Fruit fly (Drosophila melanogaster) whole organism, embryonic: ENCODE measurements around the gene CG44362.
A peak's percentile ranks its signal among the peaks of the same experiment; 100 is the strongest.

Experiments
- Aef1 ChIP-seq: fragments of 200-800 bp; sonication (Bioruptor generic); IDR thresholded peaks from 3 replicates; pipeline ENCODE4 v1.3.6; 2022; ENCODE audit warnings: missing biosample characterization, missing genetic modification characterization
- CG10147 ChIP-seq: fragments of 200-800 bp; sonication (Bioruptor generic); optimal IDR thresholded peaks from 2 replicates; lab custom pipeline; 2019; ENCODE audit warnings: missing biosample characterization, mild to moderate bottlenecking, missing genetic modification characterization, moderate library complexity
- CG10979 ChIP-seq: fragments of 200-800 bp; sonication (Bioruptor generic); optimal IDR thresholded peaks from 2 replicates; lab custom pipeline; 2018; ENCODE audit warnings: missing biosample characterization, mild to moderate bottlenecking, missing genetic modification characterization, moderate library complexity
- CG11696 ChIP-seq: fragments of 200-800 bp; sonication (Bioruptor generic); IDR thresholded peaks from 2 replicates; pipeline ENCODE4 v1.3.6; 2022; ENCODE audit warnings: missing biosample characterization, missing genetic modification characterization
- CG12155 ChIP-seq: fragments of 200-800 bp; sonication (Bioruptor generic); optimal IDR thresholded peaks from 3 replicates; lab custom pipeline; 2016; ENCODE audit warnings: missing biosample characterization, missing genetic modification characterization
- CG1233 ChIP-seq: fragments of 200-800 bp; sonication (Bioruptor generic); optimal IDR thresholded peaks from 4 replicates; lab custom pipeline; 2018; ENCODE audit warnings: missing biosample characterization, mild to moderate bottlenecking, missing genetic modification characterization
- CG13296 ChIP-seq: fragments of 200-800 bp; sonication (Bioruptor generic); optimal IDR thresholded peaks from 3 replicates; lab custom pipeline; 2018; ENCODE audit warnings: missing biosample characterization, mild to moderate bottlenecking, missing genetic modification characterization
- CG14860 ChIP-seq: fragments of 200-800 bp; sonication (Bioruptor generic); IDR thresholded peaks from 3 replicates; pipeline ENCODE4 v1.3.6; 2022; ENCODE audit warnings: missing biosample characterization, missing genetic modification characterization; ENCODE audit not compliant: partially characterized antibody
- CG1603 ChIP-seq: fragments of 200-800 bp; sonication (Bioruptor generic); optimal IDR thresholded peaks from 2 replicates; lab custom pipeline; 2019; ENCODE audit warnings: missing biosample characterization, mild to moderate bottlenecking, missing genetic modification characterization, moderate library complexity
- CG1647 ChIP-seq: fragments of 200-800 bp; sonication (Bioruptor generic); optimal IDR thresholded peaks from 3 replicates; lab custom pipeline; 2016; ENCODE audit warnings: missing biosample characterization, missing genetic modification characterization
- CG17568 ChIP-seq: fragments of 200-800 bp; sonication (Bioruptor generic); optimal IDR thresholded peaks from 2 replicates; lab custom pipeline; 2018; ENCODE audit warnings: missing biosample characterization, mild to moderate bottlenecking, missing genetic modification characterization, moderate library complexity
- CG18262 ChIP-seq: fragments of 200-800 bp; optimal IDR thresholded peaks from 3 replicates; lab custom pipeline; 2019; ENCODE audit warnings: missing biosample characterization, mild to moderate bottlenecking, missing genetic modification characterization, moderate library complexity
- CG18599 ChIP-seq: fragments of 200-800 bp; sonication (Bioruptor generic); optimal IDR thresholded peaks from 3 replicates; lab custom pipeline; 2017; ENCODE audit warnings: missing biosample characterization, missing genetic modification characterization, mild to moderate bottlenecking, moderate library complexity, missing genetic modification reagents
- CG18619 ChIP-seq: fragments of 200-800 bp; sonication (Bioruptor generic); optimal IDR thresholded peaks from 3 replicates; lab custom pipeline; 2017; ENCODE audit warnings: missing biosample characterization, mild to moderate bottlenecking, missing genetic modification characterization
- CG18764 ChIP-seq: fragments of 200-800 bp; sonication (Bioruptor generic); optimal IDR thresholded peaks from 3 replicates; lab custom pipeline; 2016; ENCODE audit warnings: missing biosample characterization, missing genetic modification characterization
- CG34376 ChIP-seq: fragments of 200-800 bp; sonication (Bioruptor generic); optimal IDR thresholded peaks from 2 replicates; lab custom pipeline; 2018; ENCODE audit warnings: missing biosample characterization, mild to moderate bottlenecking, missing genetic modification characterization
- CG43689 ChIP-seq: fragments of 200-800 bp; sonication (Bioruptor generic); IDR thresholded peaks from 2 replicates; pipeline ENCODE4 v1.3.6; 2022; ENCODE audit warnings: missing biosample characterization, missing genetic modification characterization
- CG6254 ChIP-seq: fragments of 200-800 bp; sonication (Bioruptor generic); optimal IDR thresholded peaks from 3 replicates; lab custom pipeline; 2017; ENCODE audit warnings: mild to moderate bottlenecking, missing biosample characterization, missing genetic modification reagents, missing genetic modification characterization
- CG8290 ChIP-seq, 3 experiments: fragments of 200-800 bp; sonication (Bioruptor generic); optimal IDR thresholded peaks; 2 replicates each; lab custom pipeline; 2016 to 2019; ENCODE audit warnings: missing biosample characterization in 3 of 3, missing genetic modification characterization in 3 of 3, mild to moderate bottlenecking in 2 of 3, moderate library complexity in 1 of 3
- Camta ChIP-seq: fragments of 200-800 bp; sonication (Bioruptor generic); optimal IDR thresholded peaks from 2 replicates; lab custom pipeline; 2016; ENCODE audit warnings: missing biosample characterization, missing genetic modification characterization
- Dip2 ChIP-seq: fragments of 200-800 bp; sonication (Bioruptor generic); IDR thresholded peaks from 2 replicates; pipeline ENCODE4 v1.3.6; 2022; ENCODE audit warnings: missing biosample characterization, missing genetic modification characterization
- E2f1 ChIP-seq: fragments of 200-800 bp; sonication (Bioruptor generic); IDR thresholded peaks from 2 replicates; pipeline ENCODE4 v1.3.6; 2022; ENCODE audit warnings: missing biosample characterization, missing genetic modification characterization
- E2f2 ChIP-seq: fragments of 200-800 bp; sonication (Bioruptor generic); IDR thresholded peaks from 2 replicates; pipeline ENCODE4 v1.3.6; 2022; ENCODE audit warnings: missing biosample characterization, missing genetic modification characterization
- ERR ChIP-seq: fragments of 200-800 bp; sonication (Bioruptor generic); optimal IDR thresholded peaks from 2 replicates; lab custom pipeline; 2016; ENCODE audit warnings: missing biosample characterization, missing genetic modification characterization
- Ets65A ChIP-seq: fragments of 200-800 bp; sonication (Bioruptor generic); peaks from one replicate; lab custom pipeline; 2016; ENCODE audit warnings: missing biosample characterization, missing genetic modification characterization
- Lhr ChIP-seq: fragments of 200-800 bp; sonication (Bioruptor generic); optimal IDR thresholded peaks from 3 replicates; lab custom pipeline; 2017; ENCODE audit warnings: mild to moderate bottlenecking, missing biosample characterization, missing genetic modification reagents, missing genetic modification characterization
- Lim3 ChIP-seq: fragments of 200-800 bp; sonication (Bioruptor generic); IDR thresholded peaks from 2 replicates; pipeline ENCODE4 v1.3.6; 2022; ENCODE audit warnings: missing biosample characterization, missing genetic modification characterization
- Nf-YA ChIP-seq: fragments of 200-800 bp; sonication (Bioruptor generic); IDR thresholded peaks from 2 replicates; pipeline ENCODE4 v1.3.6; 2022; ENCODE audit warnings: missing biosample characterization, missing genetic modification characterization
- Rx ChIP-seq: fragments of 200-800 bp; sonication (Bioruptor generic); IDR thresholded peaks from 2 replicates; pipeline ENCODE4 v1.3.6; 2022; ENCODE audit warnings: missing biosample characterization, missing genetic modification characterization
- Scr ChIP-seq: fragments of 200-800 bp; sonication (Bioruptor generic); IDR thresholded peaks from 2 replicates; pipeline ENCODE4 v1.3.6; 2022; ENCODE audit warnings: missing biosample characterization, missing genetic modification characterization; ENCODE audit not compliant: partially characterized antibody
- ara ChIP-seq: fragments of 200-800 bp; sonication (Bioruptor generic); IDR thresholded peaks from 2 replicates; pipeline ENCODE4 v1.3.6; 2022; ENCODE audit warnings: missing biosample characterization, missing genetic modification characterization
- cato ChIP-seq: fragments of 200-800 bp; sonication (Bioruptor generic); optimal IDR thresholded peaks from 2 replicates; lab custom pipeline; 2016; ENCODE audit warnings: missing biosample characterization, missing genetic modification characterization, borderline replicate concordance
- cg ChIP-seq: fragments of 200-800 bp; sonication (Bioruptor generic); optimal IDR thresholded peaks from 3 replicates; lab custom pipeline; 2019; ENCODE audit warnings: missing biosample characterization, mild to moderate bottlenecking, missing genetic modification characterization, moderate library complexity
- crc ChIP-seq: fragments of 200-800 bp; sonication (Bioruptor generic); optimal IDR thresholded peaks from 2 replicates; lab custom pipeline; 2016; ENCODE audit warnings: missing biosample characterization, missing genetic modification characterization
- crol ChIP-seq: fragments of 200-800 bp; sonication (Bioruptor generic); IDR thresholded peaks from 2 replicates; pipeline ENCODE4 v1.3.6; 2022; ENCODE audit warnings: missing biosample characterization, missing genetic modification characterization
- eve ChIP-seq, 2 experiments: fragments of >200 bp; optimal IDR thresholded peaks; 2 replicates each; lab custom pipeline; 2017; ENCODE audit warnings: missing biosample characterization in 2 of 2, missing genetic modification characterization in 2 of 2
- fu2 ChIP-seq: fragments of 200-800 bp; sonication (Bioruptor generic); optimal IDR thresholded peaks from 2 replicates; lab custom pipeline; 2016; ENCODE audit warnings: missing biosample characterization, missing genetic modification characterization
- gem ChIP-seq: fragments of 200-800 bp; sonication (Bioruptor generic); optimal IDR thresholded peaks from 2 replicates; lab custom pipeline; 2019; ENCODE audit warnings: missing biosample characterization, mild to moderate bottlenecking, missing genetic modification characterization, moderate library complexity
- h ChIP-seq: fragments of >200 bp; optimal IDR thresholded peaks from 2 replicates; lab custom pipeline; 2017
- ham ChIP-seq: fragments of 200-800 bp; sonication (Bioruptor generic); IDR thresholded peaks from 2 replicates; pipeline ENCODE4 v1.3.6; 2022; ENCODE audit warnings: missing biosample characterization, missing genetic modification characterization
- hkb ChIP-seq, 2 experiments: fragments of 200-800 bp in 1 of 2; fragments of >200 bp in 1 of 2; sonication (Bioruptor generic) in 1 of 2; IDR thresholded peaks in 1 of 2; optimal IDR thresholded peaks in 1 of 2; 2 replicates each; pipeline versions ENCODE4 v1.3.6 to Lab custom; 2017 to 2022; ENCODE audit warnings: missing biosample characterization in 1 of 2, missing genetic modification characterization in 1 of 2
- kni ChIP-seq: fragments of 200-800 bp; sonication (Bioruptor generic); optimal IDR thresholded peaks from 3 replicates; lab custom pipeline; 2017; ENCODE audit warnings: mild to moderate bottlenecking, missing biosample characterization, missing genetic modification reagents, missing genetic modification characterization
- nmo ChIP-seq: fragments of 200-800 bp; sonication (Bioruptor generic); optimal IDR thresholded peaks from 2 replicates; lab custom pipeline; 2018; ENCODE audit warnings: missing biosample characterization, mild to moderate bottlenecking, missing genetic modification characterization, moderate library complexity
- oc ChIP-seq: fragments of 200-800 bp; sonication (Bioruptor generic); optimal IDR thresholded peaks from 2 replicates; lab custom pipeline; 2018; ENCODE audit warnings: missing biosample characterization, mild to moderate bottlenecking, missing genetic modification characterization, moderate library complexity
- psq ChIP-seq: fragments of 200-800 bp; sonication (Bioruptor generic); optimal IDR thresholded peaks from 2 replicates; lab custom pipeline; 2017; ENCODE audit warnings: missing biosample characterization, missing genetic modification characterization
- sim ChIP-seq: fragments of 200-800 bp; sonication (Bioruptor generic); IDR thresholded peaks from 2 replicates; pipeline ENCODE4 v1.3.6; 2022; ENCODE audit warnings: missing biosample characterization, missing genetic modification characterization
- sr ChIP-seq: fragments of 200-800 bp; sonication (Bioruptor generic); IDR thresholded peaks from 3 replicates; pipeline ENCODE4 v1.3.6; 2022; ENCODE audit warnings: missing biosample characterization, missing genetic modification characterization
- tgo ChIP-seq: fragments of 200-800 bp; sonication (Bioruptor generic); IDR thresholded peaks from 3 replicates; pipeline ENCODE4 v1.3.6; 2022; ENCODE audit warnings: missing biosample characterization, missing genetic modification characterization
- toy ChIP-seq: fragments of 200-800 bp; sonication (Bioruptor generic); IDR thresholded peaks from 2 replicates; pipeline ENCODE4 v1.3.6; 2022; ENCODE audit warnings: missing biosample characterization, missing genetic modification characterization
- trh ChIP-seq: fragments of 200-800 bp; sonication (Bioruptor generic); optimal IDR thresholded peaks from 2 replicates; lab custom pipeline; 2016; ENCODE audit warnings: missing biosample characterization, missing genetic modification characterization

Gene CG44362

dm6 chr3L:11349908-11350405 is 47.4 kb upstream of the CG44362 start (continued):
- TF ChIP-seq cg (GFP tag; lab: Kevin White, UChicago) (peak; percentile 25), Ets65A (GFP tag; lab: Kevin White, UChicago) (peak; percentile 88), CG18619 (GFP tag; lab: Kevin White, UChicago) (peak; percentile 85), crc (GFP tag; lab: Kevin White, UChicago) (peak; percentile 45), ara (GFP tag; lab: Robert Waterston, UW) (peak; percentile 84), toy (GFP tag; lab: Robert Waterston, UW) (peak; percentile 58), Aef1 (peak; percentile 89), CG14860 (GFP tag; lab: Robert Waterston, UW) (no peak), E2f1 (GFP tag; lab: Robert Waterston, UW) (peak; percentile 92), cato (GFP tag; lab: Kevin White, UChicago) (peak; percentile 90), CG6254 (GFP tag; lab: Kevin White, UChicago) (peak; percentile 67), CG10979 (peak; percentile 90), oc (tag; lab: Kevin White, UChicago) (peak; percentile 72), gem (peak; percentile 97), ham (GFP tag; lab: Robert Waterston, UW) (peak; percentile 78), CG18764 (peak; percentile 57), CG43689 (GFP tag; lab: Robert Waterston, UW) (peak; percentile 86), E2f2 (GFP tag; lab: Robert Waterston, UW) (peak; percentile 75), CG1233 (GFP tag; lab: Kevin White, UChicago) (peak; percentile 90), CG13296 (GFP tag; lab: Kevin White, UChicago) (peak; percentile 79), sim (GFP tag; lab: Robert Waterston, UW) (peak; percentile 78; the same call in 1 of the 2 replicates), CG17568 (GFP tag; lab: Kevin White, UChicago) (peak; percentile 58), tgo (GFP tag; lab: Robert Waterston, UW) (peak; percentile 96), CG11696 (peak; percentile 85), CG34376 (peak; percentile 20), nmo (GFP tag; lab: Kevin White, UChicago) (peak; percentile 98), trh (peak; percentile 86), CG18262 (tag; lab: Kevin White, UChicago) (peak; percentile 94), CG18599 (GFP tag; lab: Kevin White, UChicago) (peak; percentile 87), CG1647 (GFP tag; lab: Kevin White, UChicago) (peak; percentile 20), hkb (optimal IDR thresholded peaks at IDR 0.05; lab: Kevin White, UChicago) (no peak), hkb (GFP tag; IDR thresholded peaks at IDR 0.05; lab: Robert Waterston, UW) (peak; percentile 87), CG8290 (GFP tag; optimal IDR thresholded peaks at IDR 0.05; lab: Kevin White, UChicago) (no peak), CG8290 (tag; optimal IDR thresholded peaks at IDR 0.05; lab: Kevin White, UChicago) (peak in 1 of 2 experiments; percentile 39), psq (GFP tag; lab: Kevin White, UChicago) (peak; percentile 56), sr (no peak), Nf-YA (GFP tag; lab: Robert Waterston, UW) (peak; percentile 73; the same call in 1 of the 2 replicates), crol (GFP tag; lab: Robert Waterston, UW) (peak; percentile 26; the same call in 1 of the 2 replicates), Scr (no peak), Lim3 (GFP tag; lab: Robert Waterston, UW) (peak; percentile 79), Rx (GFP tag; lab: Robert Waterston, UW) (peak; percentile 63; the same call in 1 of the 2 replicates), CG1603 (tag; lab: Kevin White, UChicago) (peak; percentile 69), h (lab: Kevin White, UChicago) (no peak), Dip2 (GFP tag; lab: Robert Waterston, UW) (0 out of 2 replicates have a peak, but pooled peaks have one; percentile 41), CG12155 (GFP tag; lab: Kevin White, UChicago) (peak; percentile 89), ERR (GFP tag; lab: Kevin White, UChicago) (no peak), kni (GFP tag; lab: Kevin White, UChicago) (no peak), CG10147 (GFP tag; lab: Kevin White, UChicago) (peak; percentile 85), Camta (GFP tag; lab: Kevin White, UChicago) (peak; percentile 83), Lhr (GFP tag; lab: Kevin White, UChicago) (peak; percentile 70), fu2 (GFP tag; lab: Kevin White, UChicago) (peak; percentile 72), eve (GFP tag; optimal IDR thresholded peaks at IDR 0.05; lab: Kevin White, UChicago) (peak in 1 of 2 experiments; percentile 90)
